Worm (Caenorhabditis elegans) whole organism, late embryonic: ENCODE data around the gene cest-1.1.

Experiments used
- K09A11.1 ChIP-seq: sonication (generic microtip); optimal IDR thresholded peaks from 2 replicates; lab custom pipeline; 2017; ENCODE audit warnings: antibody characterized with exemption, mild to moderate bottlenecking, missing genetic modification characterization, missing compliant biosample characterization; ENCODE audit not compliant: insufficient read depth
- ama-1 ChIP-seq: fragments of 150-350 bp; optimal IDR thresholded peaks from 2 replicates; lab custom pipeline; 2014
- ceh-14 ChIP-seq: sonication (generic microtip); optimal IDR thresholded peaks from 2 replicates; lab custom pipeline; 2016; ENCODE audit warnings: missing genotype, missing genetic modification characterization, missing compliant biosample characterization
- ceh-24 ChIP-seq: sonication (generic microtip); optimal IDR thresholded peaks from 2 replicates; lab custom pipeline; 2016; ENCODE audit warnings: mild to moderate bottlenecking, missing genetic modification characterization, missing compliant biosample characterization
- ceh-30 ChIP-seq: fragments of 150-350 bp; optimal IDR thresholded peaks from 2 replicates; lab custom pipeline; 2014; ENCODE audit warnings: missing biosample characterization, missing genetic modification characterization
- ceh-31 ChIP-seq: sonication (generic microtip); optimal IDR thresholded peaks from 2 replicates; lab custom pipeline; 2016; ENCODE audit warnings: missing genetic modification characterization, missing compliant biosample characterization
- ceh-6 ChIP-seq: fragments of 200-800 bp; sonication (Bioruptor generic); optimal IDR thresholded peaks from 2 replicates; lab custom pipeline; 2018; ENCODE audit warnings: mild to moderate bottlenecking, missing genetic modification characterization, missing compliant biosample characterization
- che-1 ChIP-seq: sonication (generic microtip); optimal IDR thresholded peaks from 2 replicates; lab custom pipeline; 2016; ENCODE audit warnings: mild to moderate bottlenecking, missing genetic modification characterization, missing compliant biosample characterization
- dmd-4 ChIP-seq: sonication (generic microtip); optimal IDR thresholded peaks from 2 replicates; lab custom pipeline; 2016; ENCODE audit warnings: borderline replicate concordance, missing genetic modification characterization, missing compliant biosample characterization
- dve-1 ChIP-seq: sonication (generic microtip); optimal IDR thresholded peaks from 2 replicates; lab custom pipeline; 2017; ENCODE audit warnings: antibody characterized with exemption, mild to moderate bottlenecking, missing genetic modification characterization, missing compliant biosample characterization
- fkh-10 ChIP-seq: fragments of 150-350 bp; optimal IDR thresholded peaks from 2 replicates; lab custom pipeline; 2014; ENCODE audit warnings: missing biosample characterization, missing genetic modification reagents, missing genetic modification characterization
- hlh-13 ChIP-seq: fragments of 200-800 bp; sonication (Bioruptor generic); optimal IDR thresholded peaks from 2 replicates; lab custom pipeline; 2018; ENCODE audit warnings: mild to moderate bottlenecking, missing genetic modification characterization, missing compliant biosample characterization
- hlh-6 ChIP-seq: sonication (generic microtip); optimal IDR thresholded peaks from 2 replicates; lab custom pipeline; 2016; ENCODE audit warnings: missing genotype, missing genetic modification characterization, missing compliant biosample characterization
- hlh-8 ChIP-seq: sonication (generic microtip); optimal IDR thresholded peaks from 2 replicates; lab custom pipeline; 2016; ENCODE audit warnings: missing genotype, missing genetic modification characterization, missing compliant biosample characterization
- lim-6 ChIP-seq: sonication (generic microtip); optimal IDR thresholded peaks from 2 replicates; lab custom pipeline; 2016; ENCODE audit warnings: missing genetic modification characterization, missing compliant biosample characterization
- madf-2 ChIP-seq: sonication (generic microtip); optimal IDR thresholded peaks from 2 replicates; lab custom pipeline; 2017; ENCODE audit warnings: missing genetic modification characterization, missing compliant biosample characterization
- mec-3 ChIP-seq: sonication (generic microtip); optimal IDR thresholded peaks from 2 replicates; lab custom pipeline; 2016; ENCODE audit warnings: borderline replicate concordance, missing genetic modification characterization, missing compliant biosample characterization
- nfya-1 ChIP-seq: sonication (generic microtip); optimal IDR thresholded peaks from 2 replicates; lab custom pipeline; 2017; ENCODE audit warnings: missing genetic modification characterization, mild to moderate bottlenecking, missing compliant biosample characterization, antibody characterized with exemption, moderate library complexity
- nhr-232 ChIP-seq: sonication (generic microtip); optimal IDR thresholded peaks from 2 replicates; lab custom pipeline; 2016; ENCODE audit warnings: missing genetic modification characterization, missing compliant biosample characterization
- npax-4 ChIP-seq: sonication (generic microtip); optimal IDR thresholded peaks from 2 replicates; lab custom pipeline; 2016; ENCODE audit warnings: missing genetic modification characterization, missing compliant biosample characterization
- pha-2 ChIP-seq: sonication (generic microtip); optimal IDR thresholded peaks from 2 replicates; lab custom pipeline; 2017; ENCODE audit warnings: mild to moderate bottlenecking, missing genetic modification characterization, missing compliant biosample characterization
- pha-4 ChIP-seq: fragments of 150-350 bp; optimal IDR thresholded peaks from 2 replicates; lab custom pipeline; 2018; ENCODE audit warnings: missing biosample characterization, missing genetic modification reagents, missing genetic modification characterization
- pros-1 ChIP-seq: fragments of 150-350 bp; optimal IDR thresholded peaks from 2 replicates; lab custom pipeline; 2014; ENCODE audit warnings: missing biosample characterization, missing genetic modification reagents, missing genetic modification characterization
- rnt-1 ChIP-seq: sonication (generic microtip); optimal IDR thresholded peaks from 2 replicates; lab custom pipeline; 2016; ENCODE audit warnings: missing genetic modification characterization, missing compliant biosample characterization
- sox-2 ChIP-seq: fragments of 200-800 bp; sonication (Bioruptor generic); IDR thresholded peaks from 2 replicates; pipeline ENCODE4 v1.3.6; 2022; ENCODE audit warnings: missing genetic modification reagents, missing genetic modification characterization, missing compliant biosample characterization
- sox-4 ChIP-seq: sonication (generic microtip); optimal IDR thresholded peaks from 2 replicates; lab custom pipeline; 2017; ENCODE audit warnings: mild to moderate bottlenecking, missing genetic modification characterization, inconsistent platforms, missing compliant biosample characterization
- tbx-7 ChIP-seq: sonication (generic microtip); optimal IDR thresholded peaks from 2 replicates; lab custom pipeline; 2016; ENCODE audit warnings: missing genotype, missing genetic modification characterization, missing compliant biosample characterization
- unc-3 ChIP-seq, 2 experiments: fragments of 200-800 bp in 1 of 2; sonication (Bioruptor generic) in 1 of 2; sonication (generic microtip) in 1 of 2; conservative IDR thresholded peaks in 1 of 2; optimal IDR thresholded peaks in 1 of 2; 2 replicates each; pipeline versions ENCODE4 v1.3.6 to Lab custom; 2016 to 2022; ENCODE audit warnings: missing compliant biosample characterization in 2 of 2, missing genetic modification characterization in 2 of 2, missing genetic modification reagents in 1 of 2
- unc-42 ChIP-seq: sonication (generic microtip); optimal IDR thresholded peaks from 2 replicates; lab custom pipeline; 2016; ENCODE audit warnings: missing genotype, missing genetic modification characterization, missing compliant biosample characterization
- zip-5 ChIP-seq: sonication (generic microtip); optimal IDR thresholded peaks from 2 replicates; lab custom pipeline; 2016; ENCODE audit warnings: missing genetic modification characterization, missing compliant biosample characterization

cest-1.1 gene

ce11 chrV:14128858-14129257 lies 37.7 kb downstream of the cest-1.1 start (continued):
- no peak for TF ChIP-seq lim-6
- no peak for TF ChIP-seq pha-2 (tag; lab: Kevin White, UChicago)
- no peak for TF ChIP-seq dve-1

- TF ChIP-seq ceh-31 (tag; lab: Kevin White, UChicago) (no peak), unc-42 (tag; lab: Kevin White, UChicago) (peak; percentile 69)
Observed at ce11 chrV:14127834-14128233, 38.7 kb downstream of the cest-1.1 start.

- TF ChIP-seq unc-42 (tag; lab: Kevin White, UChicago) (peak; percentile 77), hlh-8 (tag; lab: Kevin White, UChicago) (no peak), hlh-6 (tag; lab: Kevin White, UChicago) (peak; percentile 9), dmd-4 (tag; lab: Kevin White, UChicago) (no peak)
- TF ChIP-seq, all 69 proteins: peak for 2
Observed at ce11 chrV:14126341-14126924, 40.1 kb downstream of the cest-1.1 start.

ce11 chrV:14123176-14123575 lies 43.4 kb downstream of the cest-1.1 start:
- no peak for TF ChIP-seq pha-2 (tag; lab: Kevin White, UChicago)
- TF ChIP-seq tbx-7 (tag; lab: Kevin White, UChicago), result no peak
- TF ChIP-seq ceh-30 (tag; lab: Kevin White, UChicago), result no peak
- no peak for TF ChIP-seq sox-2 (GFP tag; lab: Robert Waterston, UW)
- no peak for TF ChIP-seq pros-1 (tag; lab: Kevin White, UChicago)
- TF ChIP-seq hlh-13 (GFP tag; lab: Kevin White, UChicago), result no peak

ce11 chrV:14120674-14121073 lies 45.9 kb downstream of the cest-1.1 start:
- TF ChIP-seq sox-4 (no peak), pros-1 (tag; lab: Kevin White, UChicago) (no peak), che-1 (no peak), pha-4 (tag; lab: Kevin White, UChicago) (no peak), K09A11.1 (tag; lab: Kevin White, UChicago) (no peak), tbx-7 (tag; lab: Kevin White, UChicago) (no peak), madf-2 (no peak), hlh-8 (tag; lab: Kevin White, UChicago) (no peak), ceh-6 (GFP tag; lab: Kevin White, UChicago) (no peak), unc-3 (GFP tag; conservative IDR thresholded peaks at IDR 0.05; lab: Robert Waterston, UW) (no peak), unc-3 (tag; optimal IDR thresholded peaks at IDR 0.05; lab: Kevin White, UChicago) (no peak), ceh-14 (tag; lab: Kevin White, UChicago) (no peak), ceh-24 (tag; lab: Kevin White, UChicago) (no peak), zip-5 (tag; lab: Kevin White, UChicago) (no peak), fkh-10 (GFP tag; lab: Kevin White, UChicago) (no peak), nfya-1 (tag; lab: Kevin White, UChicago) (no peak), rnt-1 (tag; lab: Kevin White, UChicago) (no peak), npax-4 (no peak), ama-1 (no peak), nhr-232 (tag; lab: Kevin White, UChicago) (no peak), mec-3 (tag; lab: Kevin White, UChicago) (no peak)
- TF ChIP-seq, all 69 proteins: peak for 0
